Worm (Caenorhabditis elegans) whole organism, L2 larva: ENCODE data around the gene spl-1.

Experiments
- F13H6.1 ChIP-seq: sonication (generic microtip); optimal IDR thresholded peaks from 2 replicates; lab custom pipeline; 2016; ENCODE audit warnings: missing genetic modification characterization, missing compliant biosample characterization
- alr-1 ChIP-seq: fragments of 150-350 bp; optimal IDR thresholded peaks from 2 replicates; lab custom pipeline; 2014; ENCODE audit warnings: missing biosample characterization, missing genetic modification characterization
- aly-2 ChIP-seq: fragments of 150-350 bp; optimal IDR thresholded peaks from 2 replicates; lab custom pipeline; 2014; ENCODE audit warnings: missing biosample characterization, missing genetic modification characterization
- ceh-82 ChIP-seq: fragments of 150-350 bp; optimal IDR thresholded peaks from 2 replicates; lab custom pipeline; 2014; ENCODE audit warnings: missing biosample characterization, missing genetic modification characterization
- egl-27 ChIP-seq: sonication (generic microtip); optimal IDR thresholded peaks from 3 replicates; lab custom pipeline; 2017; ENCODE audit warnings: missing biosample characterization, missing genetic modification reagents, missing genetic modification characterization
- fos-1 ChIP-seq: fragments of 150-350 bp; optimal IDR thresholded peaks from 2 replicates; lab custom pipeline; 2014; ENCODE audit warnings: missing biosample characterization, missing genetic modification characterization
- lin-11 ChIP-seq: fragments of 150-350 bp; sonication (generic microtip); optimal IDR thresholded peaks from 2 replicates; lab custom pipeline; 2014; ENCODE audit warnings: missing biosample characterization, missing genetic modification characterization, inconsistent platforms, mixed read lengths
- mdl-1 ChIP-seq, 2 experiments: fragments of 150-350 bp in 1 of 2; sonication (generic microtip) in 1 of 2; optimal IDR thresholded peaks; 2 replicates each; lab custom pipeline; 2017; ENCODE audit warnings: missing biosample characterization in 2 of 2, missing genetic modification characterization in 2 of 2
- snpc-4 ChIP-seq: fragments of 150-350 bp; optimal IDR thresholded peaks from 2 replicates; lab custom pipeline; 2014; ENCODE audit warnings: missing biosample characterization, missing genetic modification characterization
- zag-1 ChIP-seq: fragments of 150-350 bp; optimal IDR thresholded peaks from 2 replicates; lab custom pipeline; 2014; ENCODE audit warnings: missing biosample characterization, missing genetic modification characterization

DNA sequence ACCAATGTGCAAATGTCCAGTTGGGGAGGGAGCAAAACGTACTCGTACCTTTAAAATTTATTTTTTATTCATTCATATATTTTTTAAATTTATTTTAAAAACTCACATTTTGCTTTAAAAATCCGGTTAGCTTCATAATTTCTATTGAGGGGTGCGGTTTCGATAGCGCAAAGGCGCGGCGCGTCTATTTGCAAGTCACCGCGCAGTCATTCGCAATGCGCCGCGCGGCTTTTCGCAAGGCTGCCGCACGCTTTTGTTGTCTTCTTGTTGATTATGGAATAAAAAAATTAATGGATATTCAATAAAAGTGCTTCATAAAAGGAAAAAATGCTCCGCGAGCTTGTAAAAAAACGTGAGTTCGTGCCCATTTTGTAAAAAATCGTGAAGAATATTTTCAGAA lies 7.3 kb upstream of the spl-1 start, which contains the start of the genes ears-2 and uncp-18:
- TF ChIP-seq snpc-4 (tag; lab: Kevin White, UChicago) (peak; percentile 62), aly-2 (tag; lab: Kevin White, UChicago) (no peak), ceh-82 (tag; lab: Kevin White, UChicago) (peak; percentile 76), egl-27 (tag; lab: Kevin White, UChicago) (peak; percentile 62), zag-1 (tag; lab: Kevin White, UChicago) (peak; percentile 40), fos-1 (tag; lab: Kevin White, UChicago) (peak; percentile 53), F13H6.1 (tag; lab: Kevin White, UChicago) (peak; percentile 95), mdl-1 (tag; optimal IDR thresholded peaks at IDR 0.05; lab: Kevin White, UChicago) (peak; percentile 12 to 56), alr-1 (tag; lab: Kevin White, UChicago) (no peak), lin-11 (peak; percentile 97)
